Fruit fly (Drosophila melanogaster): ENCODE measurements around the gene CG7990.
A peak's percentile ranks its signal among the peaks of the same experiment; 100 is the strongest.

The CG7990 gene

DNA sequence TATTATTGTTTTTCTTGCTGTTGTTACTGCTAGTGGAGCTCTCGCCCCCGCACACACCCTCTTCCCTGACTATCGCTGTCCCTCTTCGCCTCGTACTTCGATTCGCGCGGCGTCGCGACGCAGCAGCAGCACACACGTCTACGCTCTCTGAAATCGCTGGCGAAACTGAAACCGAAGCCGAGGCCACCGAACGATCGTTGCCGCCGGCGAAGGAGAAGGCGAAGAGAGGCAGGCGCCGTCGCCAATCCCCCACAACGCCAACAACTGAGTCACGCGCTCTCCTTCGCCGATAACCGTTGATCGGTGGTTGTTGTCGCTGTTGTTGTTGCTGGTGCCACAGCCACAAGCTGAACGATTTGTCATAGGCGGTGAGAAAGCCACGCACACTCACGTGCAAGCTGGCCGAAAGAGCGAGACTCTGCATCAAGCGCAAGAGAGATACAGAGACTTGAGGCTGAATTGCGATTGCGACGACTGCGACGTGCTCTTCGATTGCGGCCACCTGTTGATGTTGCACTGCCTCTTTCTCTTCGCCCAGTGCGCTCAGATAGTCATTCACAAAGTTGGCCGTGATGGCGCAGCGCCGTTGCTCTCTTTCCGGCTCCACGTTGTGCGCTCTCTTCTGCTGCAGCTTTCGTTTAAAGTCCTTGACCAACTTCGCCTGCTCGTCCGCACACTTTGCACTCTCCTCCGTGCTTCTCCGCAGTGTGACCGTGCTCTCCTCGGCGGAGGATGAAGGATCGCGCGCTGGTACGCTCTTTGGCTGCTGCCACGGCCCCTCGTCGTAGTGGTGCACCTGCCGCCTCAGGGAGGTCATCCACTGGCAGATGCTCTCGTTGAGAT is 48.3 kb downstream of the CG7990 start:
- TF ChIP-seq pnt (GFP tag; optimal IDR thresholded peaks at IDR 0.05) (no peak), hkb (optimal IDR thresholded peaks at IDR 0.05) (no peak), hkb (GFP tag; IDR thresholded peaks at IDR 0.05) (peak; percentile 23; the same call in 1 of the 2 replicates), oc (tag; optimal IDR thresholded peaks at IDR 0.05) (no peak), Dbx (GFP tag; IDR thresholded peaks at IDR 0.05) (peak; percentile 47; the same call in 2 of the 3 replicates), CG1602 (GFP tag; optimal IDR thresholded peaks at IDR 0.05) (no peak), crol (GFP tag; IDR thresholded peaks at IDR 0.05) (peak; percentile 96), br (optimal IDR thresholded peaks at IDR 0.05) (no peak), Nf-YA (GFP tag; IDR thresholded peaks at IDR 0.05) (peak; percentile 14; the same call in 1 of the 2 replicates), CG8089 (GFP tag; optimal IDR thresholded peaks at IDR 0.05) (peak; percentile 8), CG13287 (GFP tag; IDR thresholded peaks at IDR 0.05; ENCODE audit: partially characterized antibody) (peak; percentile 49; the same call in 1 of the 2 replicates), phol (tag; optimal IDR thresholded peaks at IDR 0.05) (no peak), dati (GFP tag; IDR thresholded peaks at IDR 0.05) (0 out of 2 replicates have a peak, but pooled peaks have one; percentile 4), ab (GFP tag; optimal IDR thresholded peaks at IDR 0.05) (no peak), CG17829 (tag; optimal IDR thresholded peaks at IDR 0.05) (peak; percentile 22), CG15601 (tag; optimal IDR thresholded peaks at IDR 0.05) (no peak), HmgD (GFP tag; optimal IDR thresholded peaks at IDR 0.05) (peak; percentile 56), row (GFP tag; IDR thresholded peaks at IDR 0.05) (peak; percentile 6; the same call in 1 of the 3 replicates), Ets65A (GFP tag) (no peak), CG6175 (GFP tag; IDR thresholded peaks at IDR 0.05) (peak; percentile 90), esg (GFP tag; conservative IDR thresholded peaks at IDR 0.05) (no peak), sob (GFP tag; IDR thresholded peaks at IDR 0.05) (peak; percentile 40; the same call in 1 of the 2 replicates), CG18599 (GFP tag; optimal IDR thresholded peaks at IDR 0.05) (peak; percentile 48), seq (GFP tag; IDR thresholded peaks at IDR 0.05) (no peak), wdn (GFP tag; IDR thresholded peaks at IDR 0.05) (no peak), zfh1 (GFP tag; IDR thresholded peaks at IDR 0.05) (0 out of 3 replicates have a peak, but pooled peaks have one; percentile 15), gro (GFP tag; optimal IDR thresholded peaks at IDR 0.05) (no peak), CG12391 (tag; optimal IDR thresholded peaks at IDR 0.05) (no peak), CG3838 (GFP tag; optimal IDR thresholded peaks at IDR 0.05) (no peak), CG16813 (GFP tag; IDR thresholded peaks at IDR 0.05; ENCODE audit: partially characterized antibody) (0 out of 3 replicates have a peak, but pooled peaks have one; percentile 13), Abd-B (GFP tag; optimal IDR thresholded peaks at IDR 0.05) (no peak), Med (GFP tag) (peak; percentile 80), Adf1 (GFP tag; IDR thresholded peaks at IDR 0.05) (peak; percentile 82), CG3163 (GFP tag; optimal IDR thresholded peaks at IDR 0.05) (peak; percentile 98), knrl (GFP tag; IDR thresholded peaks at IDR 0.05; ENCODE audit: partially characterized antibody) (peak; percentile 31; the same call in 1 of the 3 replicates), CG12744 (GFP tag; optimal IDR thresholded peaks at IDR 0.05) (no peak), CG1603 (tag; optimal IDR thresholded peaks at IDR 0.05) (peak; percentile 2), Blimp-1 (GFP tag; optimal IDR thresholded peaks at IDR 0.05) (peak; percentile 23), unc-4 (GFP tag; IDR thresholded peaks at IDR 0.05; ENCODE audit: partially characterized antibody) (0 out of 2 replicates have a peak, but pooled peaks have one; percentile 21), CG1647 (GFP tag; optimal IDR thresholded peaks at IDR 0.05) (no peak), slbo (GFP tag; IDR thresholded peaks at IDR 0.05) (0 out of 2 replicates have a peak, but pooled peaks have one; percentile 17), CG2678 (tag; optimal IDR thresholded peaks at IDR 0.05) (peak; percentile 5), HHEX (GFP tag; optimal IDR thresholded peaks at IDR 0.05) (no peak), bbx (GFP tag; IDR thresholded peaks at IDR 0.05; ENCODE audit: partially characterized antibody) (peak; percentile 69), ken (GFP tag; IDR thresholded peaks at IDR 0.05) (no peak), CG34422 (GFP tag; IDR thresholded peaks at IDR 0.05) (peak; percentile 68; the same call in 2 of the 3 replicates), psq (GFP tag; optimal IDR thresholded peaks at IDR 0.05) (no peak), CG9215 (GFP tag; IDR thresholded peaks at IDR 0.05) (no peak), CG1529 (GFP tag; optimal IDR thresholded peaks at IDR 0.05) (no peak)

Measured in whole organism, embryonic.